Worm (Caenorhabditis elegans) whole organism, midembryonic: ENCODE measurements around the gene sre-48.

Experiments used
- flt-1 ChIP-seq: fragments of 200-800 bp; sonication (Bioruptor generic); IDR thresholded peaks from 2 replicates; pipeline ENCODE4 v1.3.6; 2022; ENCODE audit warnings: missing genetic modification characterization, missing compliant biosample characterization
- klf-2 ChIP-seq: fragments of 200-800 bp; sonication (Bioruptor generic); conservative IDR thresholded peaks from 2 replicates; pipeline ENCODE4 v1.3.6; 2022; ENCODE audit warnings: missing genetic modification reagents, missing genetic modification characterization, missing compliant biosample characterization
- ref-1 ChIP-seq: fragments of 200-800 bp; sonication (Bioruptor generic); conservative IDR thresholded peaks from 2 replicates; pipeline ENCODE4 v1.3.6; 2022; ENCODE audit warnings: missing genetic modification reagents, missing genetic modification characterization, missing compliant biosample characterization
- ztf-29 ChIP-seq: fragments of 200-800 bp; sonication (Bioruptor generic); IDR thresholded peaks from 2 replicates; pipeline ENCODE4 v1.3.6; 2022; ENCODE audit warnings: missing genetic modification reagents, missing genetic modification characterization, missing compliant biosample characterization

DNA sequence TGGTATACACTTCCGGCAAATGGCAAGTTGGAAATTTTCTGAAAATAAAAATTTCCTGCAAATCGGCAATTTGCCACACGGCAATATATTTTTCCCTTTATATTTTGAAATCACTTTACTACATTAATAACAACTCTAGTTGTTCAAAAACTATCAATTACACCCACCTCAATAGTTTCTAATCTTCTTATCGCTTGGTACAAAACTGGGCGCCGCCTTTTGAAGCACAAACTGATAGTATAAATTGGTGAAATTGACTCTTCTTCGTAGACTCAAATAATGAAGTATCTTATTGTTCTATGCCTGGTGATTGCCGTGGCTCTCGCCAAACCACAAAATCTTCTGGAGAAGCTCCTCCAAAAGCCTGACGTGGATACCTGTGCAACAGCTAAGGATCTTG lies 1.4 kb upstream of the sre-48 start, which contains the start of gene Y39G8B.9:
- no peak for TF ChIP-seq ztf-29 (GFP tag; lab: Robert Waterston, UW)
- TF ChIP-seq flt-1 (GFP tag; lab: Robert Waterston, UW), result no peak
- TF ChIP-seq ref-1 (GFP tag; lab: Robert Waterston, UW), result no peak
- TF ChIP-seq klf-2 (GFP tag; lab: Robert Waterston, UW), result no peak
